Fruit fly (Drosophila melanogaster) whole organism, embryonic: ENCODE results near the gene Dhc36C.
A peak's percentile ranks its signal among the peaks of the same experiment; 100 is the strongest.

Experiments used
- ATbp ChIP-seq: fragments of 200-800 bp; sonication (Bioruptor generic); optimal IDR thresholded peaks from 2 replicates; lab custom pipeline; 2017; ENCODE audit warnings: missing biosample characterization, mild to moderate bottlenecking, missing genetic modification characterization, missing genetic modification reagents
- Abd-B ChIP-seq: fragments of 200-800 bp; sonication (Bioruptor generic); optimal IDR thresholded peaks from 2 replicates; lab custom pipeline; 2018; ENCODE audit warnings: missing biosample characterization, mild to moderate bottlenecking, missing genetic modification characterization, moderate library complexity
- Antp ChIP-seq: fragments of 200-800 bp; sonication (Bioruptor generic); optimal IDR thresholded peaks from 3 replicates; lab custom pipeline; 2016; ENCODE audit warnings: missing biosample characterization, missing genetic modification characterization
- CG10209 ChIP-seq: fragments of 200-800 bp; sonication (Bioruptor generic); optimal IDR thresholded peaks from 3 replicates; lab custom pipeline; 2017; ENCODE audit warnings: missing biosample characterization, mild to moderate bottlenecking, missing genetic modification characterization, missing genetic modification reagents
- CG11093 ChIP-seq: fragments of 200-800 bp; sonication (Bioruptor generic); IDR thresholded peaks from 3 replicates; pipeline ENCODE4 v1.3.6; 2022; ENCODE audit warnings: missing biosample characterization, missing genetic modification characterization
- CG12071 ChIP-seq: fragments of 200-800 bp; sonication (Bioruptor generic); optimal IDR thresholded peaks from 3 replicates; lab custom pipeline; 2018; ENCODE audit warnings: missing biosample characterization, mild to moderate bottlenecking, missing genetic modification characterization
- CG12104 ChIP-seq: fragments of 200-800 bp; sonication (Bioruptor generic); optimal IDR thresholded peaks from 3 replicates; lab custom pipeline; 2016; ENCODE audit warnings: missing biosample characterization, missing genetic modification characterization
- CG14667 ChIP-seq: fragments of 200-800 bp; sonication (Bioruptor generic); IDR thresholded peaks from 2 replicates; pipeline ENCODE4 v1.3.6; 2022; ENCODE audit warnings: missing biosample characterization, missing genetic modification characterization
- CG14860 ChIP-seq: fragments of 200-800 bp; sonication (Bioruptor generic); IDR thresholded peaks from 3 replicates; pipeline ENCODE4 v1.3.6; 2022; ENCODE audit warnings: missing biosample characterization, missing genetic modification characterization; ENCODE audit not compliant: partially characterized antibody
- CG15479 ChIP-seq: fragments of 200-800 bp; sonication (Bioruptor generic); optimal IDR thresholded peaks from 3 replicates; lab custom pipeline; 2019; ENCODE audit warnings: missing biosample characterization, mild to moderate bottlenecking, missing genetic modification characterization, moderate library complexity
- CG17359 ChIP-seq: fragments of 200-800 bp; sonication (Bioruptor generic); optimal IDR thresholded peaks from 3 replicates; lab custom pipeline; 2018; ENCODE audit warnings: missing biosample characterization, mild to moderate bottlenecking, missing genetic modification characterization, moderate library complexity
- CG17802 ChIP-seq: fragments of 200-800 bp; sonication (Bioruptor generic); optimal IDR thresholded peaks from 2 replicates; lab custom pipeline; 2018; ENCODE audit warnings: missing biosample characterization, mild to moderate bottlenecking, missing genetic modification characterization, moderate library complexity
- CG17912 ChIP-seq: fragments of 200-800 bp; sonication (Bioruptor generic); optimal IDR thresholded peaks from 2 replicates; lab custom pipeline; 2018; ENCODE audit warnings: missing biosample characterization, mild to moderate bottlenecking, missing genetic modification characterization
- CG32767 ChIP-seq: fragments of 200-800 bp; sonication (Bioruptor generic); IDR thresholded peaks from 2 replicates; pipeline ENCODE4 v1.3.6; 2022; ENCODE audit warnings: missing biosample characterization, missing genetic modification characterization
- CG33213 ChIP-seq: fragments of 200-800 bp; sonication (Bioruptor generic); optimal IDR thresholded peaks from 3 replicates; lab custom pipeline; 2016; ENCODE audit warnings: missing biosample characterization, missing genetic modification characterization
- CG4282 ChIP-seq: fragments of 200-800 bp; sonication (Bioruptor generic); optimal IDR thresholded peaks from 2 replicates; lab custom pipeline; 2016; ENCODE audit warnings: missing biosample characterization, missing genetic modification characterization
- CG6254 ChIP-seq: fragments of 200-800 bp; sonication (Bioruptor generic); optimal IDR thresholded peaks from 3 replicates; lab custom pipeline; 2017; ENCODE audit warnings: mild to moderate bottlenecking, missing biosample characterization, missing genetic modification reagents, missing genetic modification characterization
- CG6765 ChIP-seq: fragments of 200-800 bp; sonication (Bioruptor generic); optimal IDR thresholded peaks from 3 replicates; lab custom pipeline; 2017; ENCODE audit warnings: missing biosample characterization, mild to moderate bottlenecking, missing genetic modification characterization
- CG9437 ChIP-seq: fragments of 200-800 bp; sonication (Bioruptor generic); optimal IDR thresholded peaks from 2 replicates; lab custom pipeline; 2018; ENCODE audit warnings: missing biosample characterization, mild to moderate bottlenecking, missing genetic modification characterization
- Camta ChIP-seq: fragments of 200-800 bp; sonication (Bioruptor generic); optimal IDR thresholded peaks from 2 replicates; lab custom pipeline; 2016; ENCODE audit warnings: missing biosample characterization, missing genetic modification characterization
- CoRest ChIP-seq: fragments of 200-800 bp; sonication (Bioruptor generic); optimal IDR thresholded peaks from 3 replicates; lab custom pipeline; 2018; ENCODE audit warnings: missing biosample characterization, mild to moderate bottlenecking, missing genetic modification characterization, moderate library complexity
- D ChIP-seq, 2 experiments: fragments of 200-800 bp in 1 of 2; fragments of >200 bp in 1 of 2; sonication (Bioruptor generic) in 1 of 2; optimal IDR thresholded peaks; 2 replicates in 1 of 2; 3 replicates in 1 of 2; lab custom pipeline; 2017; ENCODE audit warnings: mild to moderate bottlenecking in 1 of 2, missing biosample characterization in 1 of 2, missing genetic modification characterization in 1 of 2, missing genetic modification reagents in 1 of 2
- Dip2 ChIP-seq: fragments of 200-800 bp; sonication (Bioruptor generic); IDR thresholded peaks from 2 replicates; pipeline ENCODE4 v1.3.6; 2022; ENCODE audit warnings: missing biosample characterization, missing genetic modification characterization
- Ets97D ChIP-seq: fragments of 200-800 bp; sonication (Bioruptor generic); optimal IDR thresholded peaks from 3 replicates; lab custom pipeline; 2016; ENCODE audit warnings: missing biosample characterization, missing genetic modification characterization
- Sin3A ChIP-seq: fragments of >200 bp; optimal IDR thresholded peaks from 2 replicates; lab custom pipeline; 2018
- Spps ChIP-seq: fragments of 200-800 bp; sonication (Bioruptor generic); optimal IDR thresholded peaks from 2 replicates; lab custom pipeline; 2018; ENCODE audit warnings: missing biosample characterization, mild to moderate bottlenecking, missing genetic modification characterization
- Tbp ChIP-seq: fragments of >200 bp; optimal IDR thresholded peaks from 2 replicates; lab custom pipeline; 2018; ENCODE audit warnings: missing biosample characterization, missing genetic modification characterization
- Trl ChIP-seq, 3 experiments: fragments of >200 bp in 2 of 3; fragments of 200-800 bp in 1 of 3; sonication (Bioruptor generic) in 1 of 3; optimal IDR thresholded peaks; 2 replicates in 1 of 3; 3 replicates in 2 of 3; lab custom pipeline; 2016 to 2017; ENCODE audit warnings: missing biosample characterization in 1 of 3, missing genetic modification characterization in 1 of 3
- Xrp1 ChIP-seq: fragments of 200-800 bp; sonication (Bioruptor generic); IDR thresholded peaks from 2 replicates; pipeline ENCODE4 v1.3.6; 2022; ENCODE audit warnings: missing biosample characterization, missing genetic modification characterization
- YL-1 ChIP-seq: fragments of 200-800 bp; sonication (Bioruptor generic); optimal IDR thresholded peaks from 3 replicates; lab custom pipeline; 2017; ENCODE audit warnings: missing biosample characterization, mild to moderate bottlenecking, missing genetic modification characterization
- ac ChIP-seq: fragments of 200-800 bp; sonication (Bioruptor generic); optimal IDR thresholded peaks from 3 replicates; lab custom pipeline; 2017; ENCODE audit warnings: missing biosample characterization, mild to moderate bottlenecking, missing genetic modification characterization
- btn ChIP-seq: fragments of 200-800 bp; sonication (Bioruptor generic); optimal IDR thresholded peaks from 2 replicates; lab custom pipeline; 2016; ENCODE audit warnings: missing biosample characterization, missing genetic modification characterization
- caup ChIP-seq: fragments of 200-800 bp; sonication (Bioruptor generic); optimal IDR thresholded peaks from 3 replicates; lab custom pipeline; 2017; ENCODE audit warnings: missing biosample characterization, mild to moderate bottlenecking, missing genetic modification characterization, moderate library complexity; ENCODE audit not compliant: severe bottlenecking
- chinmo ChIP-seq: fragments of 200-800 bp; sonication (Bioruptor generic); IDR thresholded peaks from 4 replicates; pipeline ENCODE4 v1.3.6; 2022; ENCODE audit warnings: missing biosample characterization, missing genetic modification characterization; ENCODE audit not compliant: partially characterized antibody
- crp ChIP-seq, 2 experiments: fragments of 200-800 bp; sonication (Bioruptor generic); optimal IDR thresholded peaks; 2 replicates in 1 of 2; 3 replicates in 1 of 2; lab custom pipeline; 2017; ENCODE audit warnings: missing biosample characterization in 2 of 2, missing genetic modification characterization in 2 of 2, mild to moderate bottlenecking in 1 of 2, moderate library complexity in 1 of 2
- dmrt11E ChIP-seq: fragments of 200-800 bp; sonication (Bioruptor generic); optimal IDR thresholded peaks from 3 replicates; lab custom pipeline; 2018; ENCODE audit warnings: missing biosample characterization, mild to moderate bottlenecking, missing genetic modification characterization, moderate library complexity
- dmrt99B ChIP-seq: fragments of 200-800 bp; sonication (Bioruptor generic); optimal IDR thresholded peaks from 2 replicates; lab custom pipeline; 2018; ENCODE audit warnings: missing biosample characterization, mild to moderate bottlenecking, missing genetic modification characterization, moderate library complexity
- dpn ChIP-seq, 2 experiments: fragments of 200-800 bp; sonication (Bioruptor generic); optimal IDR thresholded peaks; 3 replicates each; lab custom pipeline; 2016; ENCODE audit warnings: missing biosample characterization in 2 of 2, missing genetic modification characterization in 2 of 2
- ewg ChIP-seq: fragments of 200-800 bp; sonication (Bioruptor generic); optimal IDR thresholded peaks from 3 replicates; lab custom pipeline; 2017; ENCODE audit warnings: mild to moderate bottlenecking, missing biosample characterization, missing genetic modification reagents, missing genetic modification characterization
- kni ChIP-seq: fragments of 200-800 bp; sonication (Bioruptor generic); optimal IDR thresholded peaks from 3 replicates; lab custom pipeline; 2017; ENCODE audit warnings: mild to moderate bottlenecking, missing biosample characterization, missing genetic modification reagents, missing genetic modification characterization
- lmd ChIP-seq: fragments of 200-800 bp; sonication (Bioruptor generic); IDR thresholded peaks from 2 replicates; pipeline ENCODE4 v1.3.6; 2022; ENCODE audit warnings: missing biosample characterization, missing genetic modification characterization
- luna ChIP-seq: fragments of 200-800 bp; sonication (Bioruptor generic); optimal IDR thresholded peaks from 2 replicates; lab custom pipeline; 2016; ENCODE audit warnings: missing biosample characterization, missing genetic modification characterization
- peb ChIP-seq: fragments of 200-800 bp; sonication (Bioruptor generic); IDR thresholded peaks from 2 replicates; pipeline ENCODE4 v1.3.6; 2022; ENCODE audit warnings: missing biosample characterization, missing genetic modification characterization
- pros ChIP-seq: fragments of 200-800 bp; sonication (Bioruptor generic); optimal IDR thresholded peaks from 3 replicates; lab custom pipeline; 2019; ENCODE audit warnings: missing biosample characterization, mild to moderate bottlenecking, missing genetic modification characterization, moderate library complexity
- row ChIP-seq: fragments of 200-800 bp; sonication (Bioruptor generic); IDR thresholded peaks from 3 replicates; pipeline ENCODE4 v1.3.6; 2022; ENCODE audit warnings: missing biosample characterization, missing genetic modification characterization
- seq ChIP-seq: fragments of 200-800 bp; sonication (Bioruptor generic); IDR thresholded peaks from 2 replicates; pipeline ENCODE4 v1.3.6; 2022; ENCODE audit warnings: missing biosample characterization, missing genetic modification characterization
- shn ChIP-seq: fragments of 200-800 bp; sonication (Bioruptor generic); optimal IDR thresholded peaks from 3 replicates; lab custom pipeline; 2016; ENCODE audit warnings: missing biosample characterization, missing genetic modification characterization
- tup ChIP-seq: fragments of 200-800 bp; sonication (Bioruptor generic); optimal IDR thresholded peaks from 2 replicates; lab custom pipeline; 2016; ENCODE audit warnings: missing biosample characterization, mild to moderate bottlenecking, missing genetic modification characterization, moderate library complexity
- yki ChIP-seq: fragments of >200 bp; optimal IDR thresholded peaks from 3 replicates; lab custom pipeline; 2018

Gene Dhc36C

DNA sequence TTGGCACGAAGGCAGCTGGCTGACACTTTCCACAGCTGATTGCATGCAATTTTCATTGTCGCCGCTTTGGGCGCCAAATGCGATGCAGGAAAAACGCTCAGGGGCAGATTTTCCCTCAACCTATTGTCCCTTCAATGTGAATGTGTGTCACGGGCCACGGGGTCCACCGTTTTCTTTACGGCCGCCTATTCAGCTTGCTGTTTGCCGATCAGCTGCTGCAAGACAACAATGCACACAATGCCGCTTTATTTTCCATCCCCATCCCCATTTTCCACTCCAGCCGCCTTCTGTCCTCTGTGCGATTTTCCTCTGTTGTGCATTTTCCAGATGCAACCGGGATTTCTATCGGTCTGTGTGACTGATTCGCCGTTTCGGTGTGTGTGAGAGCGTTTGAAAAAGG lies 63.5 kb downstream of the Dhc36C start:
- TF ChIP-seq dmrt11E (tag; lab: Kevin White, UChicago), result no peak
- no peak for TF ChIP-seq ATbp (GFP tag; lab: Kevin White, UChicago)
- no peak for TF ChIP-seq dpn (GFP tag; optimal IDR thresholded peaks at IDR 0.05; lab: Kevin White, UChicago)
- peak; percentile 12; the same call in 1 of the 2 replicates for TF ChIP-seq lmd (GFP tag; lab: Robert Waterston, UW)
- TF ChIP-seq dmrt99B, result no peak
- TF ChIP-seq Trl (optimal IDR thresholded peaks at IDR 0.05; lab: Kevin White, UChicago), result no peak
- no peak for TF ChIP-seq Trl (GFP tag; optimal IDR thresholded peaks at IDR 0.05; lab: Kevin White, UChicago)
- TF ChIP-seq CG12071 (GFP tag; lab: Kevin White, UChicago), result no peak
- TF ChIP-seq Tbp (GFP tag; lab: Kevin White, UChicago), result no peak
- no peak for TF ChIP-seq CG11093
- no peak for TF ChIP-seq Abd-B (GFP tag; lab: Kevin White, UChicago)
- TF ChIP-seq shn (GFP tag; lab: Kevin White, UChicago), result no peak
- TF ChIP-seq chinmo (GFP tag; lab: Robert Waterston, UW), result no peak
- no peak for TF ChIP-seq peb (GFP tag; lab: Robert Waterston, UW)
- TF ChIP-seq yki, result no peak
- TF ChIP-seq CG32767 (GFP tag; lab: Robert Waterston, UW), result no peak
- no peak for TF ChIP-seq btn (GFP tag; lab: Kevin White, UChicago)
- peak in 1 of 2 experiments; percentile 42 for TF ChIP-seq crp (GFP tag; optimal IDR thresholded peaks at IDR 0.05; lab: Kevin White, UChicago)
- peak; percentile 76 for TF ChIP-seq pros (GFP tag; lab: Kevin White, UChicago)
- no peak for TF ChIP-seq CoRest
- TF ChIP-seq kni (GFP tag; lab: Kevin White, UChicago), result peak; percentile 20
- no peak for TF ChIP-seq CG15479
- no peak for TF ChIP-seq Spps (tag; lab: Kevin White, UChicago)
- no peak for TF ChIP-seq CG9437 (GFP tag; lab: Kevin White, UChicago)
- no peak for TF ChIP-seq Xrp1 (GFP tag; lab: Robert Waterston, UW)
- no peak for TF ChIP-seq CG17802 (tag; lab: Kevin White, UChicago)
- no peak for TF ChIP-seq CG14860 (GFP tag; lab: Robert Waterston, UW)
- no peak for TF ChIP-seq CG14667 (GFP tag; lab: Robert Waterston, UW)
- TF ChIP-seq ac (GFP tag; lab: Kevin White, UChicago), result peak; percentile 53
- no peak for TF ChIP-seq CG17359
- no peak for TF ChIP-seq seq (GFP tag; lab: Robert Waterston, UW)
- TF ChIP-seq CG10209 (GFP tag; lab: Kevin White, UChicago), result no peak
- TF ChIP-seq CG6765 (GFP tag; lab: Kevin White, UChicago), result no peak
- TF ChIP-seq Antp (GFP tag; lab: Kevin White, UChicago), result no peak
- TF ChIP-seq Ets97D, result no peak
- TF ChIP-seq CG33213 (GFP tag; lab: Kevin White, UChicago), result no peak
- TF ChIP-seq CG6254 (GFP tag; lab: Kevin White, UChicago), result no peak
- no peak for TF ChIP-seq CG12104 (GFP tag; lab: Kevin White, UChicago)
- TF ChIP-seq CG4282 (GFP tag; lab: Kevin White, UChicago), result no peak
- TF ChIP-seq D (optimal IDR thresholded peaks at IDR 0.05; lab: Kevin White, UChicago), result peak; percentile 92
- peak; percentile 52 for TF ChIP-seq D (GFP tag; optimal IDR thresholded peaks at IDR 0.05; lab: Kevin White, UChicago)
- TF ChIP-seq CG17912 (GFP tag; lab: Kevin White, UChicago), result no peak
- no peak for TF ChIP-seq ewg (GFP tag; lab: Kevin White, UChicago)
- no peak for TF ChIP-seq tup (GFP tag; lab: Kevin White, UChicago)
- no peak for TF ChIP-seq Dip2
- TF ChIP-seq Sin3A (lab: Kevin White, UChicago), result no peak
- no peak for TF ChIP-seq YL-1 (GFP tag; lab: Kevin White, UChicago)
- no peak for TF ChIP-seq caup
- no peak for TF ChIP-seq Camta
- TF ChIP-seq row (GFP tag; lab: Robert Waterston, UW), result no peak
- no peak for TF ChIP-seq luna
